Worm (Caenorhabditis elegans) whole organism, young adult: ENCODE results near the gene C04F5.9.

Source experiments
- B0019.2 ChIP-seq: fragments of 200-800 bp; sonication (Bioruptor generic); conservative IDR thresholded peaks from 2 replicates; pipeline ENCODE4 v1.3.6; 2022; ENCODE audit warnings: missing genetic modification reagents, missing genetic modification characterization, missing compliant biosample characterization
- F10E7.11 ChIP-seq: sonication (generic microtip); optimal IDR thresholded peaks from 2 replicates; lab custom pipeline; 2017; ENCODE audit warnings: mild to moderate bottlenecking, missing genetic modification characterization, moderate library complexity, missing compliant biosample characterization
- F23B12.7 ChIP-seq: sonication (generic microtip); optimal IDR thresholded peaks from 2 replicates; lab custom pipeline; 2017; ENCODE audit warnings: missing genetic modification characterization, mild to moderate bottlenecking, missing compliant biosample characterization, antibody characterized with exemption, moderate library complexity; ENCODE audit not compliant: insufficient read depth
- F37B4.10 ChIP-seq: fragments of 200-800 bp; sonication (Bioruptor generic); IDR thresholded peaks from 2 replicates; pipeline ENCODE4 v1.3.6; 2022; ENCODE audit warnings: missing genetic modification characterization, missing compliant biosample characterization
- F39B2.1 ChIP-seq: fragments of 200-800 bp; sonication (Bioruptor generic); IDR thresholded peaks from 2 replicates; pipeline ENCODE4 v1.3.6; 2022; ENCODE audit warnings: missing genetic modification reagents, missing genetic modification characterization, missing compliant biosample characterization
- F57A8.1 ChIP-seq: fragments of 200-800 bp; sonication (Bioruptor generic); optimal IDR thresholded peaks from 2 replicates; lab custom pipeline; 2018; ENCODE audit warnings: mild to moderate bottlenecking, missing genetic modification characterization, moderate library complexity, missing compliant biosample characterization
- K12H6.12 ChIP-seq: fragments of 200-800 bp; sonication (Bioruptor generic); optimal IDR thresholded peaks from 2 replicates; lab custom pipeline; 2018; ENCODE audit warnings: mild to moderate bottlenecking, missing genetic modification characterization, missing compliant biosample characterization
- Y53F4B.3 ChIP-seq: fragments of 200-800 bp; sonication (Bioruptor generic); IDR thresholded peaks from 2 replicates; pipeline ENCODE4 v1.3.6; 2022; ENCODE audit warnings: missing genetic modification reagents, missing genetic modification characterization, missing compliant biosample characterization
- akir-1 ChIP-seq: fragments of 200-800 bp; sonication (Bioruptor generic); optimal IDR thresholded peaks from 2 replicates; lab custom pipeline; 2018; ENCODE audit warnings: mild to moderate bottlenecking, missing genetic modification characterization, moderate library complexity, missing compliant biosample characterization
- attf-5 ChIP-seq: fragments of 200-800 bp; sonication (Bioruptor generic); optimal IDR thresholded peaks from 2 replicates; lab custom pipeline; 2018; ENCODE audit warnings: mild to moderate bottlenecking, missing genetic modification characterization, missing compliant biosample characterization
- cebp-2 ChIP-seq: fragments of 200-800 bp; sonication (Bioruptor generic); IDR thresholded peaks from 2 replicates; pipeline ENCODE4 v1.3.6; 2022; ENCODE audit warnings: missing genetic modification characterization, missing compliant biosample characterization
- ceh-79 ChIP-seq: sonication (generic microtip); optimal IDR thresholded peaks from 2 replicates; lab custom pipeline; 2017; ENCODE audit warnings: mild to moderate bottlenecking, missing genetic modification characterization, missing compliant biosample characterization
- dpff-1 ChIP-seq: sonication (generic microtip); optimal IDR thresholded peaks from 2 replicates; lab custom pipeline; 2017; ENCODE audit warnings: mild to moderate bottlenecking, missing genetic modification characterization, missing compliant biosample characterization
- egl-18 ChIP-seq: fragments of 200-800 bp; sonication (Bioruptor generic); IDR thresholded peaks from 2 replicates; pipeline ENCODE4 v1.3.6; 2022; ENCODE audit warnings: missing genetic modification reagents, missing genetic modification characterization, missing compliant biosample characterization
- hlh-26 ChIP-seq: fragments of 200-800 bp; sonication (Bioruptor generic); conservative IDR thresholded peaks from 2 replicates; pipeline ENCODE4 v1.3.6; 2022; ENCODE audit warnings: missing genetic modification reagents, missing genetic modification characterization, missing compliant biosample characterization
- hmg-1.2 ChIP-seq: fragments of 200-800 bp; sonication (Bioruptor generic); IDR thresholded peaks from 2 replicates; pipeline ENCODE4 v1.3.6; 2022; ENCODE audit warnings: missing genetic modification reagents, missing genetic modification characterization, missing compliant biosample characterization
- hsf-1 ChIP-seq: fragments of 200-800 bp; sonication (Bioruptor generic); IDR thresholded peaks from 2 replicates; pipeline ENCODE4 v1.3.6; 2022; ENCODE audit warnings: missing genetic modification reagents, missing genetic modification characterization, missing compliant biosample characterization
- lag-1 ChIP-seq: fragments of 200-800 bp; sonication (Bioruptor generic); IDR thresholded peaks from 2 replicates; pipeline ENCODE4 v1.3.6; 2022; ENCODE audit warnings: missing genetic modification reagents, missing genetic modification characterization, missing compliant biosample characterization
- lin-26 ChIP-seq: fragments of 200-800 bp; sonication (Bioruptor generic); IDR thresholded peaks from 2 replicates; pipeline ENCODE4 v1.3.6; 2022; ENCODE audit warnings: missing genetic modification reagents, missing genetic modification characterization, missing compliant biosample characterization
- lin-40 ChIP-seq: sonication (generic microtip); optimal IDR thresholded peaks from 2 replicates; lab custom pipeline; 2016; ENCODE audit warnings: missing genetic modification characterization, mild to moderate bottlenecking, missing compliant biosample characterization, missing genotype, missing genetic modification reagents
- madf-10 ChIP-seq: sonication (generic microtip); optimal IDR thresholded peaks from 2 replicates; lab custom pipeline; 2016; ENCODE audit warnings: mild to moderate bottlenecking, missing genetic modification characterization, missing compliant biosample characterization
- madf-3 ChIP-seq: fragments of 200-800 bp; sonication (Bioruptor generic); IDR thresholded peaks from 2 replicates; pipeline ENCODE4 v1.3.6; 2022; ENCODE audit warnings: missing genetic modification reagents, missing genetic modification characterization, missing compliant biosample characterization
- mcd-1 ChIP-seq: fragments of 200-800 bp; sonication (Bioruptor generic); IDR thresholded peaks from 2 replicates; pipeline ENCODE4 v1.3.6; 2022; ENCODE audit warnings: missing genetic modification reagents, missing genetic modification characterization, missing compliant biosample characterization
- nhr-27 ChIP-seq: fragments of 200-800 bp; sonication (Bioruptor generic); optimal IDR thresholded peaks from 2 replicates; lab custom pipeline; 2018; ENCODE audit warnings: mild to moderate bottlenecking, missing genetic modification characterization, moderate library complexity, missing compliant biosample characterization
- rec-8 ChIP-seq, 2 experiments: sonication (generic microtip); optimal IDR thresholded peaks; 2 replicates each; lab custom pipeline; 2016; ENCODE audit warnings: mild to moderate bottlenecking in 2 of 2, missing genetic modification characterization in 2 of 2, missing genetic modification reagents in 2 of 2, missing genotype in 2 of 2, missing biosample characterization in 1 of 2, missing compliant biosample characterization in 1 of 2, moderate library complexity in 1 of 2
- repo-1 ChIP-seq: sonication (generic microtip); optimal IDR thresholded peaks from 2 replicates; lab custom pipeline; 2017; ENCODE audit warnings: mild to moderate bottlenecking, missing genetic modification characterization, missing compliant biosample characterization
- snpc-1.3 ChIP-seq: sonication (generic microtip); optimal IDR thresholded peaks from 2 replicates; lab custom pipeline; 2017; ENCODE audit warnings: missing genetic modification characterization, mild to moderate bottlenecking, missing compliant biosample characterization, antibody characterized with exemption, moderate library complexity, missing genotype, missing genetic modification reagents; ENCODE audit not compliant: insufficient read depth
- snpc-3.4 ChIP-seq: sonication (generic microtip); optimal IDR thresholded peaks from 2 replicates; lab custom pipeline; 2017; ENCODE audit warnings: missing genetic modification characterization, mild to moderate bottlenecking, missing compliant biosample characterization, antibody characterized with exemption, moderate library complexity, missing genotype, missing genetic modification reagents
- somi-1 ChIP-seq: fragments of 200-800 bp; sonication (Bioruptor generic); optimal IDR thresholded peaks from 2 replicates; lab custom pipeline; 2018; ENCODE audit warnings: mild to moderate bottlenecking, missing genetic modification characterization, missing compliant biosample characterization
- unc-62 ChIP-seq: fragments of 150-350 bp; optimal IDR thresholded peaks from 2 replicates; lab custom pipeline; 2014; ENCODE audit warnings: missing biosample characterization, missing genetic modification reagents, missing genetic modification characterization
- xnd-1 ChIP-seq: sonication (generic microtip); optimal IDR thresholded peaks from 2 replicates; lab custom pipeline; 2016; ENCODE audit warnings: missing genotype, missing genetic modification reagents, missing genetic modification characterization, missing compliant biosample characterization
- ztf-22 ChIP-seq: fragments of 200-800 bp; sonication (Bioruptor generic); optimal IDR thresholded peaks from 2 replicates; lab custom pipeline; 2018; ENCODE audit warnings: mild to moderate bottlenecking, missing genetic modification characterization, moderate library complexity, missing compliant biosample characterization
- ztf-25 ChIP-seq: fragments of 200-800 bp; sonication (Bioruptor generic); IDR thresholded peaks from 2 replicates; pipeline ENCODE4 v1.3.6; 2022; ENCODE audit warnings: missing genetic modification reagents, missing genetic modification characterization, missing compliant biosample characterization
- ztf-26 ChIP-seq: sonication (generic microtip); optimal IDR thresholded peaks from 2 replicates; lab custom pipeline; 2017; ENCODE audit warnings: missing genetic modification characterization, missing compliant biosample characterization
- ztf-6 ChIP-seq: fragments of 200-800 bp; sonication (Bioruptor generic); IDR thresholded peaks from 2 replicates; pipeline ENCODE4 v1.3.6; 2022; ENCODE audit warnings: missing genetic modification reagents, missing genetic modification characterization, missing compliant biosample characterization

Gene C04F5.9

DNA sequence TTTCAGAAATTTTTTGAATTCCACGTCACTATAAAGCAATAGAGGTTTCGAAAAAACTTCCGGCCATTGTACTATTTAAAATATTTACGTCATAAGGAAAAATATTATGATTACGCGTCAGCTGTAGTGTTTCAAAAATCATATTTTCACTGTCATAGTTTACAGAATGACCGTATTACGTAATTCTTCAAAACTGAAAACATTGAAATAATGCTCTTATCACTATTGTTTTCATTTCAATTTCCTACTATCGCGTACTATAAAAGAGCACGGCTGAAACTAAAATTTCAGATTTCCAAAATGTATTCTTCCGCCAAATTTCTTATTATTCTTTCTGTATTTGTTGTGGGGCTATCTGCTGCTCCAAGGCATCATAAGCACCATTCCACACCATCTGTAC, 25.5 kb upstream of the C04F5.9 start, which contains the start of gene F14F9.2:
Gene F14F9.2 (plus strand): TSS at position 301 of the 400 bp plus-strand sequence.
- TF ChIP-seq rec-8 (tag; optimal IDR thresholded peaks at IDR 0.05; lab: Kevin White, UChicago) (no peak), ceh-79 (tag; lab: Kevin White, UChicago) (no peak), ztf-22 (GFP tag; lab: Kevin White, UChicago) (no peak), madf-10 (tag; lab: Kevin White, UChicago) (no peak), akir-1 (GFP tag; lab: Kevin White, UChicago) (no peak), snpc-1.3 (tag; lab: Kevin White, UChicago) (no peak), attf-5 (GFP tag; lab: Kevin White, UChicago) (no peak), cebp-2 (no peak), ztf-6 (GFP tag; lab: Robert Waterston, UW) (no peak), mcd-1 (GFP tag; lab: Robert Waterston, UW) (no peak), Y53F4B.3 (no peak), nhr-27 (tag; lab: Kevin White, UChicago) (no peak), ztf-26 (tag; lab: Kevin White, UChicago) (no peak), F10E7.11 (tag; lab: Kevin White, UChicago) (no peak), xnd-1 (tag; lab: Kevin White, UChicago) (no peak), lin-40 (tag; lab: Kevin White, UChicago) (no peak), F23B12.7 (tag; lab: Kevin White, UChicago) (no peak), F57A8.1 (no peak), somi-1 (GFP tag; lab: Kevin White, UChicago) (no peak)

DNA sequence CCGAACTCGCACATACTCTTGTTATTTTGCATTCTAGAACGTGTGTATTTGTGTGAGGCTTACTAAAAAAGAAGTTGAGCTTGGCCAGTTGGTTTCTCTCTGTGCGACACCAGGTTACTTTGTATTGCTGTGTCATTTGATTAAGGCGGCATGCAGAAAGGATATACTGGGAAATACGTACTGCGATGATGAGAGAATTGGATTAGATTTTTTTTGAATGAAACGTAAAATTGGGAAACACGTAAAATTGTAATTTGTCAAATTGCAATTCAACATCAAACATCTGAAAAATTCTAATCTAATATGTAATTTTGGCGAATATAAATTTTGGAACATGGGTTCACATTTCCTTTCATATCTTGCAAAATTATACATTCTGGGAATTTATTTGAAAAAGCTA, 24.8 kb upstream of the C04F5.9 start, which contains the start of gene srh-129:
Gene srh-129 (minus strand): TSS at position 101 of the 400 bp plus-strand sequence.
- TF ChIP-seq madf-3 (GFP tag; lab: Robert Waterston, UW) (no peak), hmg-1.2 (GFP tag; lab: Robert Waterston, UW) (no peak), F37B4.10 (no peak), repo-1 (tag; lab: Kevin White, UChicago) (no peak), F39B2.1 (GFP tag; lab: Robert Waterston, UW) (no peak), snpc-3.4 (tag; lab: Kevin White, UChicago) (no peak)

- TF ChIP-seq hsf-1 (GFP tag; lab: Robert Waterston, UW): no peak
- TF ChIP-seq attf-5 (GFP tag; lab: Kevin White, UChicago): no peak
- no peak for TF ChIP-seq K12H6.12 (tag; lab: Kevin White, UChicago)
- TF ChIP-seq hlh-26 (GFP tag; lab: Robert Waterston, UW): no peak
- no peak for TF ChIP-seq B0019.2 (GFP tag; lab: Robert Waterston, UW)
- TF ChIP-seq lag-1: no peak
- no peak for TF ChIP-seq egl-18 (GFP tag; lab: Robert Waterston, UW)
- no peak for TF ChIP-seq unc-62 (GFP tag; lab: Kevin White, UChicago)
- TF ChIP-seq ztf-25: no peak
- no peak for TF ChIP-seq dpff-1
- no peak for TF ChIP-seq lin-26 (GFP tag; lab: Robert Waterston, UW)
- no peak for TF ChIP-seq ztf-6 (GFP tag; lab: Robert Waterston, UW)
Observed at ce11 chrV:5137919-5138318, 18.9 kb upstream of the C04F5.9 start, which contains the start of gene F14F9.3. Gene F14F9.3, plus strand, starts transcription at chrV:5138219.
